Worm (Caenorhabditis elegans): ENCODE results near the gene clc-29.

clc-29 gene

ce11 chrIII:8325574-8326513 lies 21.9 kb downstream of the clc-29 start, which contains the start of gene ZC262.13:
Gene ZC262.13 (plus strand): TSS chrIII:8326214.
- no peak for TF ChIP-seq sea-1 (GFP tag; conservative IDR thresholded peaks at IDR 0.05)
- no peak for TF ChIP-seq tbx-37 (GFP tag; conservative IDR thresholded peaks at IDR 0.05)
- TF ChIP-seq ceh-13 (GFP tag; optimal IDR thresholded peaks at IDR 0.05) = no peak
- no peak for TF ChIP-seq hmg-4 (GFP tag; optimal IDR thresholded peaks at IDR 0.05)
- TF ChIP-seq ceh-36 (tag; optimal IDR thresholded peaks at IDR 0.05) = no peak
- no peak for TF ChIP-seq flt-1 (GFP tag; IDR thresholded peaks at IDR 0.05)
- no peak for TF ChIP-seq hnd-1 (tag; optimal IDR thresholded peaks at IDR 0.05)
- no peak for TF ChIP-seq ets-7 (tag; optimal IDR thresholded peaks at IDR 0.05)
- TF ChIP-seq tbx-11 (GFP tag; IDR thresholded peaks at IDR 0.05) = no peak
- TF ChIP-seq aly-1 (tag; optimal IDR thresholded peaks at IDR 0.05) = no peak

DNA sequence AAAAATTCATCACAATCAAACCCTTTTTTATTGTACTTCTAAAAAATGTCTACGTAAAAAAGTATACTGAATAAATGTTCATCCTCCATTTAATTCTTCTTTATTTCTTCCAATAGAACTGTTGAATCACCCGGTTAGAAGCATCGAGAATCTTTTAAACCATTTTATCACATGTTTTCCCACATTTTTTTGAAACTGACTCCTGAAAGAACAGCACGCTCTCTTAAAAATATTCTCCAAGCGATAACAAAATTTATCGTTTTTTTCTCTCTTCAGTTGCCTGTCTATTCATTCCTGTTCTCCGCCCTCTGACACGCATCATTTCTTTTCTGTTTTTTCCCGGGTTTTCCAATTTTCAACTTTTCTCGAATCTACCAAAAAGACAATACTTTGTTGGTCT lies 23.3 kb downstream of the clc-29 start, which contains the start of gene F10E9.12:
Gene F10E9.12, plus strand, starts transcription at position 131 of the 400 bp plus-strand sequence.
- TF ChIP-seq ama-1 (optimal IDR thresholded peaks at IDR 0.05) (no peak), flt-1 (GFP tag; IDR thresholded peaks at IDR 0.05) (no peak), ceh-36 (tag; optimal IDR thresholded peaks at IDR 0.05) (no peak)

DNA sequence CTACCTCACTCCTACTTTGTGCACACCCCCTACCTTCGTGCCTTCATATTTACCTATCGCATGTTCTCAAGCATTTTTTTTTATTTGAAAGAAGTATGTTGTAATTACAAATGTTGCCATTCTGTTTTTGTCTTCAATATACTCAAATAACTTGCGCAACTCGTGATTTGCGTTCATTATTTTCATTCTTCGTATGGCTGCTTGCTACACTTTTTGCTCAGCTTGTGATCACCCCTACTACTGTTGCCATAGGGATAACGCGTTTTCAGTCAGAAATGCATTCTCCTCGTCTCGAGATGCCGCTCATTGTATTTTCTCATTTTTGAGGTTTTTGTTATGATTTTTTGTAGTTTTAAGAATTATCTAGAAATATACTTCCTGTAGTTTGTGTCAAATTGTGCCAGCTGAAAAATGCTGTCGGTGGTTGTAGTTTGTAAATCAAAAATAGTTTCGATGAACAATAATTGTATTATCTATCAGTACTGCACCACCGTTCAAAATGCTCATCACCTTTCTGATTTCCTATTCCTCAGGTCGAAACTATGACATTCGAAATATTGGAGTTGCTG lies 25.0 kb downstream of the clc-29 start, which contains the start of gene F10E9.1:
Gene F10E9.1, plus strand, starts transcription at position 519 of the 569 bp plus-strand sequence.
- TF ChIP-seq ceh-36 (tag; optimal IDR thresholded peaks at IDR 0.05) (no peak), F13C5.2 (tag; optimal IDR thresholded peaks at IDR 0.05) (no peak), B0310.2 (tag; optimal IDR thresholded peaks at IDR 0.05) (no peak), ets-7 (tag; optimal IDR thresholded peaks at IDR 0.05) (no peak), tbx-37 (GFP tag; conservative IDR thresholded peaks at IDR 0.05) (no peak), hmg-4 (GFP tag; optimal IDR thresholded peaks at IDR 0.05) (no peak), aly-1 (tag; optimal IDR thresholded peaks at IDR 0.05) (no peak), ama-1 (optimal IDR thresholded peaks at IDR 0.05) (no peak), sea-1 (GFP tag; conservative IDR thresholded peaks at IDR 0.05) (no peak), hnd-1 (tag; optimal IDR thresholded peaks at IDR 0.05) (no peak), ceh-13 (GFP tag; optimal IDR thresholded peaks at IDR 0.05) (no peak), tra-4 (tag; optimal IDR thresholded peaks at IDR 0.05) (no peak), scrt-1 (GFP tag; IDR thresholded peaks at IDR 0.05) (no peak), hmbx-1 (tag; optimal IDR thresholded peaks at IDR 0.05) (no peak), flt-1 (GFP tag; IDR thresholded peaks at IDR 0.05) (no peak)

ce11 chrIII:8321225-8321624 lies 26.5 kb downstream of the clc-29 start:
- no peak for TF ChIP-seq tbx-37 (GFP tag; conservative IDR thresholded peaks at IDR 0.05)
- no peak for TF ChIP-seq scrt-1 (GFP tag; IDR thresholded peaks at IDR 0.05)
- no peak for TF ChIP-seq sea-1 (GFP tag; conservative IDR thresholded peaks at IDR 0.05)
- no peak for TF ChIP-seq pes-1 (GFP tag; IDR thresholded peaks at IDR 0.05)
- TF ChIP-seq B0310.2 (tag; optimal IDR thresholded peaks at IDR 0.05) = no peak
- TF ChIP-seq ceh-36 (tag; optimal IDR thresholded peaks at IDR 0.05) = no peak
- no peak for TF ChIP-seq tbx-11 (GFP tag; IDR thresholded peaks at IDR 0.05)
- no peak for TF ChIP-seq ceh-13 (GFP tag; optimal IDR thresholded peaks at IDR 0.05)
- no peak for TF ChIP-seq hmg-4 (GFP tag; optimal IDR thresholded peaks at IDR 0.05)
- TF ChIP-seq hmbx-1 (tag; optimal IDR thresholded peaks at IDR 0.05) = no peak
- no peak for TF ChIP-seq hnd-1 (tag; optimal IDR thresholded peaks at IDR 0.05)
- TF ChIP-seq flt-1 (GFP tag; IDR thresholded peaks at IDR 0.05) = no peak
- no peak for TF ChIP-seq ets-7 (tag; optimal IDR thresholded peaks at IDR 0.05)
- TF ChIP-seq F13C5.2 (tag; optimal IDR thresholded peaks at IDR 0.05) = no peak
- no peak for TF ChIP-seq tra-4 (tag; optimal IDR thresholded peaks at IDR 0.05)
- TF ChIP-seq ama-1 (optimal IDR thresholded peaks at IDR 0.05) = no peak
- no peak for TF ChIP-seq aly-1 (tag; optimal IDR thresholded peaks at IDR 0.05)

- no peak for TF ChIP-seq ama-1 (optimal IDR thresholded peaks at IDR 0.05)
- TF ChIP-seq pes-1 (GFP tag; IDR thresholded peaks at IDR 0.05) = no peak
- no peak for TF ChIP-seq ceh-13 (GFP tag; optimal IDR thresholded peaks at IDR 0.05)
- TF ChIP-seq sea-1 (GFP tag; conservative IDR thresholded peaks at IDR 0.05) = no peak
- TF ChIP-seq hmg-4 (GFP tag; optimal IDR thresholded peaks at IDR 0.05) = no peak
- TF ChIP-seq ets-7 (tag; optimal IDR thresholded peaks at IDR 0.05) = no peak
These were observed 27.5 kb downstream of the clc-29 start, which contains the start of gene F10E9.10 for ce11 chrIII:8320183-8320582. Gene F10E9.10 (minus strand): TSS chrIII:8320283.

DNA sequence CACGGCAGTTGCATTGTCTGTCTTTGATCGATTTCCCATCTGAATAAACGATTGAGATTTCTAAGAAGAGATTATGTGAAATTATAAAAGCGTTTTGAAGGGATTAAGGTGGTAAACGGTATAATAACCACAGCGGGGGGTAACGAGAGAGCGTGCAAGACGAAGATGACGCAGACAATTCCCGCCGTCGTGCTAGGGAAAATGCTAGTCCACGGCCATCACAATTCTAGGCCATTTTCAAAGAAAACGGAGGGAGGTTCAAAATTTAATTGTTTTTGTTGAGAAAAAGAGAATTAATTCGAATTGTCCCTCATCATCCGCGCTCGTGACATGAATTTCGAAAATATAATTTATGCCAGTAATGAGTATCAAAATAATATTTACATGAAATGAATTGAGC lies 28.6 kb downstream of the clc-29 start, which contains the start of gene F10E9.11:
Gene F10E9.11, minus strand, starts transcription at position 161 of the 400 bp plus-strand sequence.
- TF ChIP-seq hmbx-1 (tag; optimal IDR thresholded peaks at IDR 0.05) (no peak), pes-1 (GFP tag; IDR thresholded peaks at IDR 0.05) (peak; percentile 57; the same call in 1 of the 2 replicates), tbx-37 (GFP tag; conservative IDR thresholded peaks at IDR 0.05) (peak; percentile 89), F13C5.2 (tag; optimal IDR thresholded peaks at IDR 0.05) (peak; percentile 53), hmg-4 (GFP tag; optimal IDR thresholded peaks at IDR 0.05) (peak; percentile 40), sea-1 (GFP tag; conservative IDR thresholded peaks at IDR 0.05) (0 out of 2 replicates have a peak, but pooled peaks have one; percentile 70), aly-1 (tag; optimal IDR thresholded peaks at IDR 0.05) (peak; percentile 46), ets-7 (tag; optimal IDR thresholded peaks at IDR 0.05) (peak; percentile 50), ceh-36 (tag; optimal IDR thresholded peaks at IDR 0.05) (no peak), flt-1 (GFP tag; IDR thresholded peaks at IDR 0.05) (peak; percentile 64), ama-1 (optimal IDR thresholded peaks at IDR 0.05) (no peak), B0310.2 (tag; optimal IDR thresholded peaks at IDR 0.05) (no peak)

DNA sequence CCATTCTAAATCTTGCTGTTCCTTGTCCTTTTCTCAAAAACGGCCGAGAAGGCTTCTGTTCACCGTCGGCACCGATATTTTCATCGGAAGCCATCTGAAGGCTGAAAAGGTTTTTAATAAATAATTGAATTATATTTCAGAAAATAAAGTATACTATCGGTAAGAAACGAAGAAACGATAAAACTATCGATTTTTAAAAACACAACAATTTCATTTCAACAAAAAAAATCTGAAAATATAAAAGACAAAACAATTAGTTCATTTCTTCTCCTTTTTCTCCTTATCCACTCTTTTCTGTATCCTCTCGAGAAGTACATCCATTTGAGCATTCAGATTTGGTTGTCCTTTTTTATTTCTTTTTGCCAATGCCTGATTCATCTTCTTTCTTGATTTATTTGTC lies 29.2 kb downstream of the clc-29 start, which contains the start of gene sas-4:
Gene sas-4, minus strand, starts transcription at position 101 of the 400 bp plus-strand sequence.
- no peak for TF ChIP-seq ceh-13 (GFP tag; optimal IDR thresholded peaks at IDR 0.05)
- no peak for TF ChIP-seq hnd-1 (tag; optimal IDR thresholded peaks at IDR 0.05)
- no peak for TF ChIP-seq hmbx-1 (tag; optimal IDR thresholded peaks at IDR 0.05)
- no peak for TF ChIP-seq pes-1 (GFP tag; IDR thresholded peaks at IDR 0.05)
- no peak for TF ChIP-seq tbx-37 (GFP tag; conservative IDR thresholded peaks at IDR 0.05)
- TF ChIP-seq aly-1 (tag; optimal IDR thresholded peaks at IDR 0.05) = no peak

Data from whole organism, early embryonic.